Fruit fly (Drosophila melanogaster) S2 (cell line): ENCODE data around the gene CG2233.

Experiments
- CG8478 ChIP-seq: fragments of >200 bp; optimal IDR thresholded peaks from 2 replicates; lab custom pipeline; 2018
- CTCF ChIP-seq, 2 experiments: fragments of >200 bp; optimal IDR thresholded peaks; 2 replicates each; lab custom pipeline; 2018

Gene CG2233

DNA sequence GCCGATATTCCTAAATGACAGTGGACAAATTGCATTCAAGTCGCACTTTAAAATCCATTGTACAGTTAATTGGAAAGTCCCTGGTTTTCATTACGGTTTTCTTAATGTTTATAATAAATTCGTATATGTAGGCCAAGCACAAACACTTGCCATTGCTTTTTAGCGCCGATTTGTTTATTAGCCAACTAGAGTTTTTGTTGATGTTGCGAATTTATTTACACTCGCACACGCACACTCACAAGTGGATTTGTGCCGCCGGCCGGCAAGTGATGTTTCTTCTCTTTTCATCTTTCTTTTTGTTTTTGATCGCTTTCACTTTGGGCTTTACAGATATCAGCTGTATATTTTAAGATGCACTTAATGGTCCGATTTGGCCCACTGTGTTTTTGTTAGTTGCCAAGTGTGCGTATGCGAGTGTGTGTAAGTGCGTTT, 20.0 kb upstream of the CG2233 start:
- TF ChIP-seq CTCF (optimal IDR thresholded peaks at IDR 0.05; lab: Kevin White, UChicago) (no peak), CG8478 (no peak)

- TF ChIP-seq CG8478 (no peak), CTCF (optimal IDR thresholded peaks at IDR 0.05; lab: Kevin White, UChicago) (no peak)
These were observed 19.4 kb upstream of the CG2233 start for dm6 chrX:8056597-8057228.

dm6 chrX:8056084-8056483, 18.8 kb upstream of the CG2233 start:
- TF ChIP-seq CG8478: no peak

DNA sequence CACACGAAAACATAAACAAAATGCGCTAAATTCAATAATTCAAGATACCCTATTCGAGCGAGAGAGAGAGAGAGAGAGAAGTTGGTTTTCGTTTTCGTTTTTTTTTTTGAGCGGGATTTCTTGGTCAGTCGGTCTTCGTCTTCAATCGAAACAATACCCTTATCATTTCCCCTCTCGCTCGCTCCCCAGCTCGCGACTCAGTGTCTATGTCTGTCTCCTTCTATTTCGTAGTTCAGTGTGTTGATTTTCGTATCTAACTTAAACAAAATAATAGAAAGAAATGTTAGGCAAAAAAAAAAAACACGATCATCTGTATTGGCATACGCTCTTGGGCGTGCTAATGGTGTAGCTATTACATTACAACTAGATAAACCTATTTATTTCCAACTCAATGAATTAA, 12.0 kb upstream of the CG2233 start:
- TF ChIP-seq CG8478 (no peak), CTCF (optimal IDR thresholded peaks at IDR 0.05; lab: Kevin White, UChicago) (no peak)

dm6 chrX:8046520-8046919, 9.2 kb upstream of the CG2233 start:
- no peak for TF ChIP-seq CG8478
- TF ChIP-seq CTCF (optimal IDR thresholded peaks at IDR 0.05; lab: Kevin White, UChicago): no peak

DNA sequence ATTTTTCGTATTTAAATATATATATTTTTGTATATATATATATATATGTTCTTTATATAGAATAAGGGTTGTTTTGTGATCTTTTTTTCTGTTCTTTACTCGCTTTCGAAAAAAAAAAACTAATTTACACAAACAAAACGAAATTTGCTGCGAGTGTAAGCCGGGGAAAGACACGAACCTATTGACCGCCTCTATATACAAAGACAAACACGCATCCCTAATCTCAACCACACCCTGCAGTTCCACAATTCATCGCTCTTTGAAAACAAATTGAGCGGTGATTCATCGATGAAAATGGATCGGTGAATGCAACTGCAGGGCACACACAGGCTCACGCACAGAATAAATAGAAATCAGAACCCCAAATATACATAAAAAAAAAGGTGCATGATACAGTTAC, 1.6 kb upstream of the CG2233 start:
- no peak for TF ChIP-seq CG8478
- no peak for TF ChIP-seq CTCF (optimal IDR thresholded peaks at IDR 0.05; lab: Kevin White, UChicago)

- TF ChIP-seq CTCF (optimal IDR thresholded peaks at IDR 0.05; lab: Kevin White, UChicago) (no peak), CG8478 (no peak)
These were observed 16.1 kb downstream of the CG2233 start, which contains the start of gene CG15333 for dm6 chrX:8021245-8021644. Gene CG15333, minus strand, starts transcription at chrX:8021345.

dm6 chrX:7995171-7995747, 42.1 kb downstream of the CG2233 start, which contains the start of gene Tbh:
Gene Tbh, plus strand, starts transcription at chrX:7995697.
- no peak for TF ChIP-seq CTCF (optimal IDR thresholded peaks at IDR 0.05; lab: Kevin White, UChicago)
- TF ChIP-seq CG8478: no peak

DNA sequence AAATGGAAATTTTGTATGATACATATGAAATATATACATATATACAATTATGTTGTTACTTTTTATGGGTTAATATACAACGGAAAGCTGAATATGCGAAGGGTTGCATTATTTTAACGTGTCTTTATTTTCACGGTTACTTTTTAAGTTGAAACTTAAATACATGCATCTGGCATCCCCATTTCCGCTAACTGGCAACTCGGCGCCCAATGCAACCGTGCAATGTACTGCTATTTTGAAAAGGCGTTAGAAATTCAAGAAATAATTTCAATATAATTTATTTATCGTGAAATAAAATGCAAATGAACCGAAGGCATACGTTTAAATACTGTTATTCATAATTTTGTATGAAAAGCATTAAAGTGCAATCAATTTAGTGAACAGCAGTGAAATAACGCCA, 50.8 kb downstream of the CG2233 start:
- TF ChIP-seq CTCF (optimal IDR thresholded peaks at IDR 0.05; lab: Kevin White, UChicago): no peak
- no peak for TF ChIP-seq CG8478
